Worm (Caenorhabditis elegans): ENCODE measurements around the gene srj-57.

DNA sequence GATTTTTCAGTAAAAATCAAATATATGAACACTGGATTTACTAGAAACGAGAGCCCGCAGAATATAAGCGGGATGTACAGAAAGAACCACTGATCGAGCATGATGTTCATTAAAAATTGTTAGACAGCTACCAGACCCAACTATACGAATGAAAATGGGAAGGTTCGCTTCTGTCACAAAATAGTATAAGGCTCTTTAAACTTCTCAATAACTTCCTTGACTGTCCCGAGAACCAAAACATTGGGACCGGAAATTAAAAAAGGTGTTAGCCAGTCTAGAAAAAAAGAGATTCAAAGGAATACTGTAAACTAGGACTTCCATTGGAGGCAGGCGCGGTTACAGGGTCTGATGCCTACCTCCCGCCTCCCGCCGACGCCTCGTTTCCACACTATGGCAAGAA is 2.5 kb upstream of the srj-57 start, which contains the start of gene srj-55:
- TF ChIP-seq ceh-34 (tag; optimal IDR thresholded peaks at IDR 0.05), result no peak
- no peak for TF ChIP-seq ahr-1 (tag; optimal IDR thresholded peaks at IDR 0.05)
- TF ChIP-seq fax-1 (tag; optimal IDR thresholded peaks at IDR 0.05), result no peak
- TF ChIP-seq unc-42 (tag; optimal IDR thresholded peaks at IDR 0.05), result no peak
- TF ChIP-seq nhr-11 (tag; optimal IDR thresholded peaks at IDR 0.05), result no peak
- TF ChIP-seq tbx-7 (tag; optimal IDR thresholded peaks at IDR 0.05), result no peak
- TF ChIP-seq nfya-1 (tag; optimal IDR thresholded peaks at IDR 0.05), result no peak
- no peak for TF ChIP-seq dmd-4 (tag; optimal IDR thresholded peaks at IDR 0.05; ENCODE audit: borderline replicate concordance)
